Worm (Caenorhabditis elegans) whole organism, early embryonic: ENCODE measurements around the gene C45B11.9.

Experiments
- B0310.2 ChIP-seq: sonication (generic microtip); optimal IDR thresholded peaks from 2 replicates; lab custom pipeline; 2016; ENCODE audit warnings: mild to moderate bottlenecking, missing genetic modification characterization, missing compliant biosample characterization
- F13C5.2 ChIP-seq: sonication (generic microtip); optimal IDR thresholded peaks from 2 replicates; lab custom pipeline; 2017; ENCODE audit warnings: mild to moderate bottlenecking, missing genetic modification characterization, inconsistent platforms, missing compliant biosample characterization
- aly-1 ChIP-seq: sonication (generic microtip); optimal IDR thresholded peaks from 2 replicates; lab custom pipeline; 2016; ENCODE audit warnings: missing genetic modification characterization, missing compliant biosample characterization
- ama-1 ChIP-seq: fragments of 150-350 bp; optimal IDR thresholded peaks from 2 replicates; lab custom pipeline; 2014
- ceh-13 ChIP-seq: fragments of 200-800 bp; sonication (Bioruptor generic); optimal IDR thresholded peaks from 2 replicates; lab custom pipeline; 2018; ENCODE audit warnings: mild to moderate bottlenecking, missing genetic modification characterization, missing compliant biosample characterization
- ceh-36 ChIP-seq: sonication (generic microtip); optimal IDR thresholded peaks from 2 replicates; lab custom pipeline; 2016; ENCODE audit warnings: missing genetic modification characterization, inconsistent platforms, missing compliant biosample characterization
- ets-7 ChIP-seq: sonication (generic microtip); optimal IDR thresholded peaks from 2 replicates; lab custom pipeline; 2016; ENCODE audit warnings: missing genotype, missing genetic modification characterization, missing compliant biosample characterization
- flt-1 ChIP-seq: fragments of 200-800 bp; sonication (Bioruptor generic); IDR thresholded peaks from 2 replicates; pipeline ENCODE4 v1.3.6; 2022; ENCODE audit warnings: missing genetic modification characterization, missing compliant biosample characterization
- hmbx-1 ChIP-seq: sonication (generic microtip); optimal IDR thresholded peaks from 2 replicates; lab custom pipeline; 2016; ENCODE audit warnings: mild to moderate bottlenecking, missing genetic modification characterization, missing compliant biosample characterization
- hmg-4 ChIP-seq: fragments of 200-800 bp; sonication (Bioruptor generic); optimal IDR thresholded peaks from 2 replicates; lab custom pipeline; 2018; ENCODE audit warnings: mild to moderate bottlenecking, missing genetic modification characterization, missing compliant biosample characterization
- hnd-1 ChIP-seq: sonication (generic microtip); optimal IDR thresholded peaks from 2 replicates; lab custom pipeline; 2016; ENCODE audit warnings: missing genetic modification characterization, missing compliant biosample characterization
- pes-1 ChIP-seq: fragments of 200-800 bp; sonication (Bioruptor generic); IDR thresholded peaks from 2 replicates; pipeline ENCODE4 v1.3.6; 2022; ENCODE audit warnings: missing genetic modification reagents, missing genetic modification characterization, missing compliant biosample characterization
- scrt-1 ChIP-seq: fragments of 200-800 bp; sonication (Bioruptor generic); IDR thresholded peaks from 2 replicates; pipeline ENCODE4 v1.3.6; 2022; ENCODE audit warnings: missing genetic modification characterization, missing compliant biosample characterization
- sea-1 ChIP-seq: fragments of 200-800 bp; sonication (Bioruptor generic); conservative IDR thresholded peaks from 2 replicates; pipeline ENCODE4 v1.3.6; 2022; ENCODE audit warnings: missing genetic modification characterization, missing compliant biosample characterization
- tbx-11 ChIP-seq: fragments of 200-800 bp; sonication (Bioruptor generic); IDR thresholded peaks from 2 replicates; pipeline ENCODE4 v1.3.6; 2022; ENCODE audit warnings: missing genetic modification characterization, missing compliant biosample characterization
- tbx-37 ChIP-seq: fragments of 200-800 bp; sonication (Bioruptor generic); conservative IDR thresholded peaks from 2 replicates; pipeline ENCODE4 v1.3.6; 2022; ENCODE audit warnings: missing genetic modification reagents, missing genetic modification characterization, missing compliant biosample characterization
- tra-4 ChIP-seq: sonication (generic microtip); optimal IDR thresholded peaks from 2 replicates; lab custom pipeline; 2017; ENCODE audit warnings: missing genetic modification characterization, missing compliant biosample characterization

The C45B11.9 gene

ce11 chrV:11051921-11052320 is 11.8 kb downstream of the C45B11.9 start, which contains the start of gene T04C12.33:
Gene T04C12.33 (plus strand): TSS chrV:11052221.
- TF ChIP-seq pes-1 (GFP tag; lab: Robert Waterston, UW) (no peak), scrt-1 (GFP tag; lab: Robert Waterston, UW) (no peak), hmbx-1 (no peak), tbx-37 (GFP tag; lab: Robert Waterston, UW) (no peak), hnd-1 (no peak), flt-1 (no peak), ama-1 (lab: Kevin White, UChicago) (no peak), ceh-13 (GFP tag; lab: Kevin White, UChicago) (no peak), sea-1 (GFP tag; lab: Robert Waterston, UW) (no peak)

- TF ChIP-seq hnd-1 (no peak), tbx-11 (GFP tag; lab: Robert Waterston, UW) (no peak), pes-1 (GFP tag; lab: Robert Waterston, UW) (no peak), F13C5.2 (no peak), flt-1 (no peak), ceh-13 (GFP tag; lab: Kevin White, UChicago) (no peak), scrt-1 (GFP tag; lab: Robert Waterston, UW) (no peak), B0310.2 (no peak), tbx-37 (GFP tag; lab: Robert Waterston, UW) (no peak), tra-4 (tag; lab: Kevin White, UChicago) (no peak), ama-1 (lab: Kevin White, UChicago) (no peak), ceh-36 (tag; lab: Kevin White, UChicago) (no peak), aly-1 (tag; lab: Kevin White, UChicago) (no peak), sea-1 (GFP tag; lab: Robert Waterston, UW) (no peak)
Observed at ce11 chrV:11053827-11054226, 13.7 kb downstream of the C45B11.9 start, which contains the start of gene T04C12.7. Gene T04C12.7 (plus strand): TSS chrV:11054127.

ce11 chrV:11056484-11056883 is 16.4 kb downstream of the C45B11.9 start:
- TF ChIP-seq scrt-1 (GFP tag; lab: Robert Waterston, UW), result no peak
- TF ChIP-seq ama-1 (lab: Kevin White, UChicago), result no peak
- no peak for TF ChIP-seq B0310.2
- no peak for TF ChIP-seq aly-1 (tag; lab: Kevin White, UChicago)
- no peak for TF ChIP-seq pes-1 (GFP tag; lab: Robert Waterston, UW)
- TF ChIP-seq F13C5.2, result no peak
- no peak for TF ChIP-seq ets-7 (tag; lab: Kevin White, UChicago)
- TF ChIP-seq hnd-1, result no peak
- no peak for TF ChIP-seq ceh-13 (GFP tag; lab: Kevin White, UChicago)
- TF ChIP-seq tra-4 (tag; lab: Kevin White, UChicago), result no peak
- TF ChIP-seq ceh-36 (tag; lab: Kevin White, UChicago), result no peak

ce11 chrV:11057043-11057442 is 16.9 kb downstream of the C45B11.9 start, which contains the start of gene srh-75:
Gene srh-75 (minus strand): TSS chrV:11057143.
- TF ChIP-seq B0310.2 (no peak), tra-4 (tag; lab: Kevin White, UChicago) (no peak)

DNA sequence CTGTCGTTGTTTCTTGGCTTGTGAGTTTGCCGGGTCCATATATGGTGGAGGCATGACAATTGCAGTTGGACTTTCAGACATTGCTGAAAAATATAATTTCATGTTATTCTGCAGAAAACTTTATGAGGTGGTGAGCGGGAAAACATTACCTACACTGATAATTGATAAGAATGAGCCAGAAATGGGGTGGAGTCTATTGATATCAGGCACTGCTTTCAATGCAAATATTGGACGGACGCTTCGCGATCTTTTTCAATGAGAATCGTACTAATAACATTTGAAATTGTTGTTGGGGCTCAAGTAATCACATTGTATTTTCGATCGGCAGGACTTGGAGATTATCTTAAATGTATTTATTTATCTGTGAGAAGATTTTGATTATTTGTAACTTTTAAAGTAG is 19.1 kb downstream of the C45B11.9 start, which contains the start of gene T04C12.1:
T04C12.1 (minus strand) TSS at position 90 of the 400 bp plus-strand sequence.
- TF ChIP-seq sea-1 (GFP tag; lab: Robert Waterston, UW), result no peak
- TF ChIP-seq scrt-1 (GFP tag; lab: Robert Waterston, UW), result no peak
- TF ChIP-seq pes-1 (GFP tag; lab: Robert Waterston, UW), result no peak
- TF ChIP-seq hmg-4, result no peak
- no peak for TF ChIP-seq ceh-13 (GFP tag; lab: Kevin White, UChicago)
- TF ChIP-seq ets-7 (tag; lab: Kevin White, UChicago), result no peak
- no peak for TF ChIP-seq hmbx-1
- no peak for TF ChIP-seq F13C5.2
- TF ChIP-seq tra-4 (tag; lab: Kevin White, UChicago), result no peak
- no peak for TF ChIP-seq hnd-1
- no peak for TF ChIP-seq tbx-11 (GFP tag; lab: Robert Waterston, UW)
- no peak for TF ChIP-seq ceh-36 (tag; lab: Kevin White, UChicago)
- TF ChIP-seq aly-1 (tag; lab: Kevin White, UChicago), result no peak
- no peak for TF ChIP-seq B0310.2
- no peak for TF ChIP-seq tbx-37 (GFP tag; lab: Robert Waterston, UW)
- TF ChIP-seq flt-1, result no peak
- TF ChIP-seq ama-1 (lab: Kevin White, UChicago), result no peak

- TF ChIP-seq pes-1 (GFP tag; lab: Robert Waterston, UW) (no peak), hnd-1 (no peak), ceh-13 (GFP tag; lab: Kevin White, UChicago) (no peak), ama-1 (lab: Kevin White, UChicago) (no peak), tra-4 (tag; lab: Kevin White, UChicago) (no peak), hmbx-1 (no peak), sea-1 (GFP tag; lab: Robert Waterston, UW) (no peak), B0310.2 (no peak), aly-1 (tag; lab: Kevin White, UChicago) (no peak), scrt-1 (GFP tag; lab: Robert Waterston, UW) (no peak), tbx-11 (GFP tag; lab: Robert Waterston, UW) (no peak), ceh-36 (tag; lab: Kevin White, UChicago) (no peak), flt-1 (no peak), F13C5.2 (no peak), ets-7 (tag; lab: Kevin White, UChicago) (no peak), tbx-37 (GFP tag; lab: Robert Waterston, UW) (no peak), hmg-4 (no peak)
Observed at ce11 chrV:11060239-11060984, 20.3 kb downstream of the C45B11.9 start, which contains the start of gene T04C12.11. Gene T04C12.11 (minus strand): TSS chrV:11060289.

DNA sequence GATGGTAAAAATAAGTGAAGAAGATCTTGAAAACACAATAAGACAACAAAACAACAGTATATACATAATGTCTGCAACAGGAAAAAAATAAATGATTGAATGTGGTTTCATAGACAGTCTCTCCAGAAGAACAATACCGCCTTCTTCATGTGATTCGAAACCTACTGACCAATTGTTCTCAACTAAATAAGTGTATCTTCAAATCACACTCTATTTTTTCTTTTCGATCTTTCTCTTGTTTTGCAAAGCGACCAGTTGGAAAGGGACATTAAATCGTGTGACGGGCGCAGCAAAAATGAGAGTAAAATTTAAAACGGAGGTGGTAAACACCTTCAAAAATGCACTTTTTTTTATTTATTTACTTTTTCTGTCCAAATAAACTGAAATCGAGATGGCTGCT is 21.8 kb downstream of the C45B11.9 start:
- no peak for TF ChIP-seq sea-1 (GFP tag; lab: Robert Waterston, UW)
- TF ChIP-seq pes-1 (GFP tag; lab: Robert Waterston, UW), result no peak
- no peak for TF ChIP-seq B0310.2
